Worm (Caenorhabditis elegans) whole organism, L3 larva: ENCODE measurements around the gene C16C8.5.
A peak's percentile ranks its signal among the peaks of the same experiment; 100 is the strongest.

Experiments
- aly-2 ChIP-seq: fragments of 150-350 bp; optimal IDR thresholded peaks from 2 replicates; lab custom pipeline; 2014; ENCODE audit warnings: missing biosample characterization, missing genetic modification characterization
- ama-1 ChIP-seq: fragments of 150-350 bp; optimal IDR thresholded peaks from 2 replicates; lab custom pipeline; 2018
- ceh-16 ChIP-seq: sonication (generic microtip); optimal IDR thresholded peaks from 2 replicates; lab custom pipeline; 2017; ENCODE audit warnings: missing biosample characterization, missing genetic modification characterization
- elt-1 ChIP-seq: fragments of 150-350 bp; optimal IDR thresholded peaks from 2 replicates; lab custom pipeline; 2014; ENCODE audit warnings: missing biosample characterization, missing genetic modification characterization
- elt-2 ChIP-seq: sonication (generic microtip); optimal IDR thresholded peaks from 2 replicates; lab custom pipeline; 2016; ENCODE audit warnings: missing genetic modification reagents, mild to moderate bottlenecking, missing genetic modification characterization, missing compliant biosample characterization
- jun-1 ChIP-seq: fragments of 150-350 bp; optimal IDR thresholded peaks from 2 replicates; lab custom pipeline; 2014; ENCODE audit warnings: missing biosample characterization, missing genetic modification reagents, missing genetic modification characterization
- mml-1 ChIP-seq: fragments of 150-350 bp; sonication (generic microtip); optimal IDR thresholded peaks from 3 replicates; lab custom pipeline; 2014; ENCODE audit warnings: missing biosample characterization, missing genetic modification characterization
- nhr-28 ChIP-seq: fragments of 150-350 bp; optimal IDR thresholded peaks from 2 replicates; lab custom pipeline; 2014; ENCODE audit warnings: missing biosample characterization, missing genetic modification characterization
- nhr-76 ChIP-seq: fragments of 150-350 bp; sonication (generic microtip); optimal IDR thresholded peaks from 5 replicates; lab custom pipeline; 2014; ENCODE audit warnings: missing biosample characterization, missing genetic modification characterization
- snpc-4 ChIP-seq: fragments of 150-350 bp; optimal IDR thresholded peaks from 2 replicates; lab custom pipeline; 2014; ENCODE audit warnings: missing biosample characterization, missing genetic modification characterization

ce11 chrII:3482231-3482630 lies 37.0 kb upstream of the C16C8.5 start, which contains the start of gene smu-2:
- no peak for TF ChIP-seq nhr-76 (tag; lab: Kevin White, UChicago)
- TF ChIP-seq nhr-28, result no peak
- TF ChIP-seq ama-1 (lab: Kevin White, UChicago), result no peak
- no peak for TF ChIP-seq aly-2 (tag; lab: Kevin White, UChicago)
- TF ChIP-seq elt-2 (tag; lab: Kevin White, UChicago), result peak; percentile 11
- no peak for TF ChIP-seq elt-1
- no peak for TF ChIP-seq ceh-16
- TF ChIP-seq mml-1 (tag; lab: Kevin White, UChicago), result no peak
- no peak for TF ChIP-seq jun-1
- TF ChIP-seq snpc-4 (tag; lab: Kevin White, UChicago), result peak; percentile 55
